Worm (Caenorhabditis elegans) whole organism, late embryonic: ENCODE measurements around the gene F35C5.3.

ENCODE experiments used
- K09A11.1 ChIP-seq: sonication (generic microtip); optimal IDR thresholded peaks from 2 replicates; lab custom pipeline; 2017; ENCODE audit warnings: antibody characterized with exemption, mild to moderate bottlenecking, missing genetic modification characterization, missing compliant biosample characterization; ENCODE audit not compliant: insufficient read depth
- Y22D7AL.16 ChIP-seq: sonication (generic microtip); optimal IDR thresholded peaks from 2 replicates; lab custom pipeline; 2016; ENCODE audit warnings: missing genetic modification characterization, missing compliant biosample characterization
- ama-1 ChIP-seq: fragments of 150-350 bp; optimal IDR thresholded peaks from 2 replicates; lab custom pipeline; 2014
- ceh-14 ChIP-seq: sonication (generic microtip); optimal IDR thresholded peaks from 2 replicates; lab custom pipeline; 2016; ENCODE audit warnings: missing genotype, missing genetic modification characterization, missing compliant biosample characterization
- ceh-18 ChIP-seq: sonication (generic microtip); optimal IDR thresholded peaks from 2 replicates; lab custom pipeline; 2016; ENCODE audit warnings: missing genetic modification characterization, missing compliant biosample characterization
- ceh-19 ChIP-seq: fragments of 200-800 bp; sonication (Bioruptor generic); optimal IDR thresholded peaks from 2 replicates; lab custom pipeline; 2018; ENCODE audit warnings: mild to moderate bottlenecking, missing genetic modification characterization, missing compliant biosample characterization
- ceh-30 ChIP-seq: fragments of 150-350 bp; optimal IDR thresholded peaks from 2 replicates; lab custom pipeline; 2014; ENCODE audit warnings: missing biosample characterization, missing genetic modification characterization
- ceh-31 ChIP-seq: sonication (generic microtip); optimal IDR thresholded peaks from 2 replicates; lab custom pipeline; 2016; ENCODE audit warnings: missing genetic modification characterization, missing compliant biosample characterization
- ceh-34 ChIP-seq: sonication (generic microtip); optimal IDR thresholded peaks from 2 replicates; lab custom pipeline; 2016; ENCODE audit warnings: mild to moderate bottlenecking, missing genetic modification characterization, missing compliant biosample characterization
- ceh-48 ChIP-seq: sonication (generic microtip); optimal IDR thresholded peaks from 2 replicates; lab custom pipeline; 2016; ENCODE audit warnings: missing genetic modification characterization, inconsistent platforms, missing compliant biosample characterization
- ceh-9 ChIP-seq: sonication (generic microtip); optimal IDR thresholded peaks from 2 replicates; lab custom pipeline; 2016; ENCODE audit warnings: mild to moderate bottlenecking, missing genetic modification characterization, inconsistent platforms, missing compliant biosample characterization
- che-1 ChIP-seq: sonication (generic microtip); optimal IDR thresholded peaks from 2 replicates; lab custom pipeline; 2016; ENCODE audit warnings: mild to moderate bottlenecking, missing genetic modification characterization, missing compliant biosample characterization
- dmd-4 ChIP-seq: sonication (generic microtip); optimal IDR thresholded peaks from 2 replicates; lab custom pipeline; 2016; ENCODE audit warnings: borderline replicate concordance, missing genetic modification characterization, missing compliant biosample characterization
- elt-2 ChIP-seq: sonication (generic microtip); optimal IDR thresholded peaks from 2 replicates; lab custom pipeline; 2016; ENCODE audit warnings: missing genetic modification reagents, missing genetic modification characterization, missing compliant biosample characterization
- elt-4 ChIP-seq: sonication (generic microtip); optimal IDR thresholded peaks from 2 replicates; lab custom pipeline; 2016; ENCODE audit warnings: missing genetic modification characterization, missing compliant biosample characterization
- ets-4 ChIP-seq: sonication (generic microtip); optimal IDR thresholded peaks from 2 replicates; lab custom pipeline; 2016; ENCODE audit warnings: missing genetic modification characterization, missing compliant biosample characterization
- eyg-1 ChIP-seq: sonication (generic microtip); optimal IDR thresholded peaks from 2 replicates; lab custom pipeline; 2016; ENCODE audit warnings: missing genotype, missing genetic modification characterization, missing compliant biosample characterization
- fax-1 ChIP-seq: sonication (generic microtip); optimal IDR thresholded peaks from 2 replicates; lab custom pipeline; 2016; ENCODE audit warnings: missing genotype, missing genetic modification characterization, missing compliant biosample characterization
- fkh-10 ChIP-seq: fragments of 150-350 bp; optimal IDR thresholded peaks from 2 replicates; lab custom pipeline; 2014; ENCODE audit warnings: missing biosample characterization, missing genetic modification reagents, missing genetic modification characterization
- fkh-6 ChIP-seq: sonication (generic microtip); optimal IDR thresholded peaks from 2 replicates; lab custom pipeline; 2016; ENCODE audit warnings: missing genetic modification characterization, missing compliant biosample characterization
- gmeb-2 ChIP-seq: sonication (generic microtip); optimal IDR thresholded peaks from 2 replicates; lab custom pipeline; 2016; ENCODE audit warnings: missing genetic modification characterization, inconsistent platforms, missing compliant biosample characterization
- hlh-13 ChIP-seq: fragments of 200-800 bp; sonication (Bioruptor generic); optimal IDR thresholded peaks from 2 replicates; lab custom pipeline; 2018; ENCODE audit warnings: mild to moderate bottlenecking, missing genetic modification characterization, missing compliant biosample characterization
- hlh-30 ChIP-seq: sonication (generic microtip); optimal IDR thresholded peaks from 2 replicates; lab custom pipeline; 2017; ENCODE audit warnings: antibody characterized with exemption, missing genetic modification characterization, missing compliant biosample characterization; ENCODE audit not compliant: insufficient read depth
- hlh-8 ChIP-seq: sonication (generic microtip); optimal IDR thresholded peaks from 2 replicates; lab custom pipeline; 2016; ENCODE audit warnings: missing genotype, missing genetic modification characterization, missing compliant biosample characterization
- lim-6 ChIP-seq: sonication (generic microtip); optimal IDR thresholded peaks from 2 replicates; lab custom pipeline; 2016; ENCODE audit warnings: missing genetic modification characterization, missing compliant biosample characterization
- lin-11 ChIP-seq: fragments of 200-800 bp; sonication (Bioruptor generic); optimal IDR thresholded peaks from 2 replicates; lab custom pipeline; 2018; ENCODE audit warnings: mild to moderate bottlenecking, missing genetic modification characterization, missing compliant biosample characterization
- nfya-1 ChIP-seq: sonication (generic microtip); optimal IDR thresholded peaks from 2 replicates; lab custom pipeline; 2017; ENCODE audit warnings: missing genetic modification characterization, mild to moderate bottlenecking, missing compliant biosample characterization, antibody characterized with exemption, moderate library complexity
- odd-2 ChIP-seq: sonication (generic microtip); optimal IDR thresholded peaks from 2 replicates; lab custom pipeline; 2017; ENCODE audit warnings: antibody characterized with exemption, mild to moderate bottlenecking, missing genetic modification characterization, missing compliant biosample characterization
- pat-9 ChIP-seq: fragments of 200-800 bp; sonication (Bioruptor generic); optimal IDR thresholded peaks from 2 replicates; lab custom pipeline; 2018; ENCODE audit warnings: mild to moderate bottlenecking, missing genetic modification characterization, moderate library complexity, missing compliant biosample characterization
- pha-2 ChIP-seq: sonication (generic microtip); optimal IDR thresholded peaks from 2 replicates; lab custom pipeline; 2017; ENCODE audit warnings: mild to moderate bottlenecking, missing genetic modification characterization, missing compliant biosample characterization
- pros-1 ChIP-seq: fragments of 150-350 bp; optimal IDR thresholded peaks from 2 replicates; lab custom pipeline; 2014; ENCODE audit warnings: missing biosample characterization, missing genetic modification reagents, missing genetic modification characterization
- rnt-1 ChIP-seq: sonication (generic microtip); optimal IDR thresholded peaks from 2 replicates; lab custom pipeline; 2016; ENCODE audit warnings: missing genetic modification characterization, missing compliant biosample characterization
- sox-4 ChIP-seq: sonication (generic microtip); optimal IDR thresholded peaks from 2 replicates; lab custom pipeline; 2017; ENCODE audit warnings: mild to moderate bottlenecking, missing genetic modification characterization, inconsistent platforms, missing compliant biosample characterization
- syd-9 ChIP-seq: sonication (generic microtip); optimal IDR thresholded peaks from 2 replicates; lab custom pipeline; 2016; ENCODE audit warnings: mild to moderate bottlenecking, missing genetic modification characterization, moderate library complexity, missing compliant biosample characterization
- tbx-2 ChIP-seq: sonication (generic microtip); optimal IDR thresholded peaks from 2 replicates; lab custom pipeline; 2016; ENCODE audit warnings: missing genetic modification characterization, missing compliant biosample characterization
- tbx-7 ChIP-seq: sonication (generic microtip); optimal IDR thresholded peaks from 2 replicates; lab custom pipeline; 2016; ENCODE audit warnings: missing genotype, missing genetic modification characterization, missing compliant biosample characterization
- ttx-3 ChIP-seq: sonication (generic microtip); optimal IDR thresholded peaks from 2 replicates; lab custom pipeline; 2016; ENCODE audit warnings: missing genetic modification reagents, missing genetic modification characterization, missing compliant biosample characterization
- unc-3 ChIP-seq, 2 experiments: fragments of 200-800 bp in 1 of 2; sonication (Bioruptor generic) in 1 of 2; sonication (generic microtip) in 1 of 2; conservative IDR thresholded peaks in 1 of 2; optimal IDR thresholded peaks in 1 of 2; 2 replicates each; pipeline versions ENCODE4 v1.3.6 to Lab custom; 2016 to 2022; ENCODE audit warnings: missing compliant biosample characterization in 2 of 2, missing genetic modification characterization in 2 of 2, missing genetic modification reagents in 1 of 2
- unc-42 ChIP-seq: sonication (generic microtip); optimal IDR thresholded peaks from 2 replicates; lab custom pipeline; 2016; ENCODE audit warnings: missing genotype, missing genetic modification characterization, missing compliant biosample characterization
- unc-86 ChIP-seq: sonication (generic microtip); optimal IDR thresholded peaks from 2 replicates; lab custom pipeline; 2016; ENCODE audit warnings: missing genetic modification characterization, missing compliant biosample characterization
- zip-5 ChIP-seq: sonication (generic microtip); optimal IDR thresholded peaks from 2 replicates; lab custom pipeline; 2016; ENCODE audit warnings: missing genetic modification characterization, missing compliant biosample characterization

F35C5.3 gene

DNA sequence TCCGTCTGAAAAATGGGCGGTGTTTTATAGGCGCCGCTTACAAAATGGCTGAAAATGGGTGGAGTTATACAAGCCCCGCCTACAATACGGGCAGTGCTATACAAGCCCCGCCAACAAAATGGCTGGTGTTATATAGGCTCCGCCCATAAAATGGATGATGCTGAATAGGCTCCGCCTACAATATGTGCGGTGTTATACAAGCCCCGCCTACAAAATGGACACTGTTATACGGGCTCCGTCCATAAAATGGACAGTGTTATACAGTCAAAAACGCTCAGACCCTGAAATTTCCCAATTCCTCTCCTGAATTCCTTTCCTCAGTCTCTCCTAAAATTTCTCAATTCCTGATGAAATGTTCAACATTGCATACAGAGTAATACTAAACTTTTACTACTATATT is 22.5 kb upstream of the F35C5.3 start:
- no peak for TF ChIP-seq hlh-8 (tag; lab: Kevin White, UChicago)
- TF ChIP-seq odd-2 (tag; lab: Kevin White, UChicago) = no peak
- TF ChIP-seq zip-5 = no peak
- no peak for TF ChIP-seq rnt-1 (tag; lab: Kevin White, UChicago)
- no peak for TF ChIP-seq ceh-30 (tag; lab: Kevin White, UChicago)
- no peak for TF ChIP-seq ceh-34
- TF ChIP-seq lin-11 = no peak
- no peak for TF ChIP-seq unc-3 (GFP tag; conservative IDR thresholded peaks at IDR 0.05; lab: Robert Waterston, UW)
- TF ChIP-seq unc-3 (tag; optimal IDR thresholded peaks at IDR 0.05; lab: Kevin White, UChicago) = no peak
- TF ChIP-seq pros-1 (tag; lab: Kevin White, UChicago) = no peak
- no peak for TF ChIP-seq pat-9 (tag; lab: Kevin White, UChicago)
- no peak for TF ChIP-seq ceh-18 (tag; lab: Kevin White, UChicago)
- TF ChIP-seq elt-4 (tag; lab: Kevin White, UChicago) = no peak
- no peak for TF ChIP-seq fkh-10 (GFP tag; lab: Kevin White, UChicago)
- no peak for TF ChIP-seq ets-4
- TF ChIP-seq Y22D7AL.16 = no peak
- TF ChIP-seq unc-86 (tag; lab: Kevin White, UChicago) = no peak
- no peak for TF ChIP-seq unc-42 (tag; lab: Kevin White, UChicago)

- TF ChIP-seq nfya-1 (peak; percentile 67), gmeb-2 (no peak)
Observed at ce11 chrII:12878071-12878668, 10.4 kb upstream of the F35C5.3 start, which contains the start of gene gsy-1. gsy-1 (minus strand) TSS chrII:12878121.

DNA sequence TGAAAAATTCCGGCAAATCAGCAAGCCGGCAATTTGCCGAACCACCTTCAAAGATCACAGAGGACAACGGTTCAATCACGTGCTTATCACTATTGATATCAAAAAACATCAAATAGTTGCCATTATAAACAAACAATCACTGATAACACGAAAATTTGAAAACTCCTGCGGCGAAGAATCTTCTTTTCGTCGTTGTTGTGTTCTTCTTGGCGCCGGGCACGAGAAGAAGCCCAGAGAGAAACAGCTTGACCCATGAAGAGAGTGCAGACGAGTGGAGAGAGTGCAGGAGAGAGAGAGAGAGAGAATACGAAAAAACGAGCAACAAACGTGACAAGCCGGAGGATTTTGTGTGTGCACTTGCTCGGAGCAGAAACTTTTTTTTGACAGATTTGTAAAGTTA is 9.9 kb upstream of the F35C5.3 start:
- TF ChIP-seq hlh-30 = peak; percentile 21
- peak; percentile 36 for TF ChIP-seq elt-2 (tag; lab: Kevin White, UChicago)
- TF ChIP-seq nfya-1 = no peak
- TF ChIP-seq lim-6 (tag; lab: Kevin White, UChicago) = no peak
- TF ChIP-seq eyg-1 (tag; lab: Kevin White, UChicago) = no peak
- no peak for TF ChIP-seq sox-4 (tag; lab: Kevin White, UChicago)
- no peak for TF ChIP-seq fkh-10 (GFP tag; lab: Kevin White, UChicago)
- peak; percentile 37 for TF ChIP-seq ceh-18 (tag; lab: Kevin White, UChicago)

DNA sequence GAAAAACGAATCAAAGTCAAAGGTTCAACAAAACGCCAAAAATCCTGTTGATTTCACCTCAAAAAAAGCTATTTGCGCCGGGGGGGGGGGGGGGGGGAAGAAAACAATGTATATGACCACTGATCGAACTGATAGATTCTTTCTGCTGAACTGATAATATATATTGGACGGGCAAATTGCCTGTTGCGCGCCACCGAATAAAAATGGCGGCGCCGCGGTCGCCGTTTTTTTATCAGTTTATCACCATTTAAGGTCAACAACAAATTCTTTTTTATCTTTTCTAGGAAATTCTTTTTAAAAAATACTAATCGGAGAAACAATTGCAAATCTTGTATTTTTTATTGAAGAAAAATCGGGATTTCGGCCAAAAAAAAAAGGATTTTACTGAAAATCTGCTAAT is 8.8 kb upstream of the F35C5.3 start:
- TF ChIP-seq tbx-2 (tag; lab: Kevin White, UChicago) (no peak), che-1 (tag; lab: Kevin White, UChicago) (no peak), lim-6 (tag; lab: Kevin White, UChicago) (no peak), pros-1 (tag; lab: Kevin White, UChicago) (no peak), elt-2 (tag; lab: Kevin White, UChicago) (no peak), ceh-9 (no peak), unc-86 (tag; lab: Kevin White, UChicago) (no peak), ceh-19 (GFP tag; lab: Kevin White, UChicago) (no peak), K09A11.1 (tag; lab: Kevin White, UChicago) (no peak), gmeb-2 (no peak), Y22D7AL.16 (no peak), hlh-13 (GFP tag; lab: Kevin White, UChicago) (no peak), dmd-4 (tag; lab: Kevin White, UChicago) (no peak), ttx-3 (no peak), ceh-18 (tag; lab: Kevin White, UChicago) (no peak)

ce11 chrII:12880406-12880805 is 8.2 kb upstream of the F35C5.3 start, which contains the start of gene F35C5.1:
F35C5.1 (plus strand) TSS chrII:12880804.
- TF ChIP-seq odd-2 (tag; lab: Kevin White, UChicago) (no peak), ama-1 (lab: Kevin White, UChicago) (no peak), pha-2 (no peak), gmeb-2 (no peak), fkh-6 (tag; lab: Kevin White, UChicago) (no peak), ceh-31 (no peak), hlh-30 (no peak), ceh-48 (tag; lab: Kevin White, UChicago) (no peak), tbx-7 (tag; lab: Kevin White, UChicago) (no peak), ceh-14 (tag; lab: Kevin White, UChicago) (no peak), fax-1 (tag; lab: Kevin White, UChicago) (no peak), syd-9 (tag; lab: Kevin White, UChicago) (no peak)
